Fruit fly (Drosophila melanogaster) whole organism, embryonic: ENCODE data around the gene FucTA.

ENCODE experiments used
- B-H1 ChIP-seq: fragments of 200-800 bp; sonication (Bioruptor generic); IDR thresholded peaks from 3 replicates; pipeline ENCODE4 v1.3.6; 2022; ENCODE audit warnings: missing biosample characterization, missing genetic modification characterization
- Bgb ChIP-seq: fragments of 200-800 bp; sonication (Bioruptor generic); IDR thresholded peaks from 2 replicates; pipeline ENCODE4 v1.3.6; 2022; ENCODE audit warnings: missing biosample characterization, missing genetic modification characterization; ENCODE audit not compliant: partially characterized antibody
- CG10431 ChIP-seq: fragments of 200-800 bp; sonication (Bioruptor generic); optimal IDR thresholded peaks from 3 replicates; lab custom pipeline; 2018; ENCODE audit warnings: missing biosample characterization, mild to moderate bottlenecking, missing genetic modification characterization
- CG11085 ChIP-seq: fragments of 200-800 bp; sonication (Bioruptor generic); IDR thresholded peaks from 2 replicates; pipeline ENCODE4 v1.3.6; 2022; ENCODE audit warnings: missing biosample characterization, missing genetic modification characterization
- CG11504 ChIP-seq: fragments of 200-800 bp; sonication (Bioruptor generic); optimal IDR thresholded peaks from 3 replicates; lab custom pipeline; 2019; ENCODE audit warnings: missing biosample characterization, mild to moderate bottlenecking, missing genetic modification characterization, moderate library complexity
- CG11560 ChIP-seq: fragments of 200-800 bp; sonication (Bioruptor generic); IDR thresholded peaks from 3 replicates; pipeline ENCODE4 v1.3.6; 2022; ENCODE audit warnings: missing biosample characterization, missing genetic modification characterization
- CG12155 ChIP-seq: fragments of 200-800 bp; sonication (Bioruptor generic); optimal IDR thresholded peaks from 3 replicates; lab custom pipeline; 2016; ENCODE audit warnings: missing biosample characterization, missing genetic modification characterization
- CG17186 ChIP-seq: fragments of 200-800 bp; sonication (Bioruptor generic); optimal IDR thresholded peaks from 3 replicates; lab custom pipeline; 2017; ENCODE audit warnings: missing biosample characterization, missing genetic modification reagents, missing genetic modification characterization
- CG17912 ChIP-seq: fragments of 200-800 bp; sonication (Bioruptor generic); optimal IDR thresholded peaks from 2 replicates; lab custom pipeline; 2018; ENCODE audit warnings: missing biosample characterization, mild to moderate bottlenecking, missing genetic modification characterization
- CG18011 ChIP-seq: fragments of 200-800 bp; sonication (Bioruptor generic); optimal IDR thresholded peaks from 2 replicates; lab custom pipeline; 2017; ENCODE audit warnings: missing biosample characterization, missing genetic modification characterization, mild to moderate bottlenecking, moderate library complexity, missing genotype
- CG30403 ChIP-seq: fragments of 200-800 bp; sonication (Bioruptor generic); optimal IDR thresholded peaks from 3 replicates; lab custom pipeline; 2016; ENCODE audit warnings: missing biosample characterization, missing genetic modification characterization
- CG34422 ChIP-seq: fragments of 200-800 bp; sonication (Bioruptor generic); IDR thresholded peaks from 3 replicates; pipeline ENCODE4 v1.3.6; 2022; ENCODE audit warnings: missing biosample characterization, missing genetic modification characterization
- CG4707 ChIP-seq: fragments of 200-800 bp; sonication (Bioruptor generic); optimal IDR thresholded peaks from 2 replicates; lab custom pipeline; 2018; ENCODE audit warnings: missing biosample characterization, mild to moderate bottlenecking, missing genetic modification characterization, moderate library complexity
- CG8089 ChIP-seq: fragments of 200-800 bp; sonication (Bioruptor generic); optimal IDR thresholded peaks from 3 replicates; lab custom pipeline; 2016; ENCODE audit warnings: missing biosample characterization, missing genetic modification characterization
- CG8478 ChIP-seq: fragments of >200 bp; optimal IDR thresholded peaks from 2 replicates; lab custom pipeline; 2018
- CG8765 ChIP-seq: fragments of 200-800 bp; sonication (Bioruptor generic); IDR thresholded peaks from 2 replicates; pipeline ENCODE4 v1.3.6; 2022; ENCODE audit warnings: missing biosample characterization, missing genetic modification characterization
- CG9437 ChIP-seq: fragments of 200-800 bp; sonication (Bioruptor generic); optimal IDR thresholded peaks from 2 replicates; lab custom pipeline; 2018; ENCODE audit warnings: missing biosample characterization, mild to moderate bottlenecking, missing genetic modification characterization
- CkIIα-i1 ChIP-seq: fragments of 200-800 bp; sonication (Bioruptor generic); IDR thresholded peaks from 2 replicates; pipeline ENCODE4 v1.3.6; 2022; ENCODE audit warnings: missing biosample characterization, missing genetic modification characterization
- D19A ChIP-seq: fragments of 200-800 bp; optimal IDR thresholded peaks from 3 replicates; lab custom pipeline; 2019; ENCODE audit warnings: missing biosample characterization, mild to moderate bottlenecking, missing genetic modification characterization, moderate library complexity
- Dll ChIP-seq: fragments of 200-800 bp; sonication (Bioruptor generic); IDR thresholded peaks from 4 replicates; pipeline ENCODE4 v1.3.6; 2022; ENCODE audit warnings: missing biosample characterization, missing genetic modification characterization; ENCODE audit not compliant: partially characterized antibody
- Eip74EF ChIP-seq, 2 experiments: fragments of 200-800 bp in 1 of 2; fragments of >200 bp in 1 of 2; sonication (Bioruptor generic) in 1 of 2; optimal IDR thresholded peaks; 2 replicates each; lab custom pipeline; 2017 to 2019; ENCODE audit warnings: missing biosample characterization in 2 of 2, missing genetic modification characterization in 2 of 2, mild to moderate bottlenecking in 1 of 2, moderate library complexity in 1 of 2
- Fer2 ChIP-seq: fragments of 200-800 bp; sonication (Bioruptor generic); optimal IDR thresholded peaks from 2 replicates; lab custom pipeline; 2018; ENCODE audit warnings: missing biosample characterization, mild to moderate bottlenecking, missing genetic modification characterization, moderate library complexity
- Hmx ChIP-seq: fragments of 200-800 bp; sonication (Bioruptor generic); optimal IDR thresholded peaks from 2 replicates; lab custom pipeline; 2016; ENCODE audit warnings: missing biosample characterization, missing genetic modification characterization
- Lim3 ChIP-seq: fragments of 200-800 bp; sonication (Bioruptor generic); IDR thresholded peaks from 2 replicates; pipeline ENCODE4 v1.3.6; 2022; ENCODE audit warnings: missing biosample characterization, missing genetic modification characterization
- NFAT ChIP-seq: fragments of 200-800 bp; sonication (Bioruptor generic); IDR thresholded peaks from 2 replicates; pipeline ENCODE4 v1.3.6; 2022; ENCODE audit warnings: missing biosample characterization, missing genetic modification characterization
- Nf-YC ChIP-seq: fragments of 200-800 bp; optimal IDR thresholded peaks from 3 replicates; lab custom pipeline; 2019; ENCODE audit warnings: missing biosample characterization, mild to moderate bottlenecking, missing genetic modification characterization, moderate library complexity
- Ravus ChIP-seq: fragments of 200-800 bp; sonication (Bioruptor generic); IDR thresholded peaks from 2 replicates; pipeline ENCODE4 v1.3.6; 2022; ENCODE audit warnings: missing biosample characterization, missing genetic modification characterization
- Sry-δ ChIP-seq: fragments of 200-800 bp; sonication (Bioruptor generic); optimal IDR thresholded peaks from 2 replicates; lab custom pipeline; 2016; ENCODE audit warnings: missing biosample characterization, missing genetic modification characterization
- Ssrp ChIP-seq: fragments of 200-800 bp; sonication (Bioruptor generic); optimal IDR thresholded peaks from 2 replicates; lab custom pipeline; 2018; ENCODE audit warnings: missing biosample characterization, mild to moderate bottlenecking, missing genetic modification characterization, moderate library complexity
- Tbp ChIP-seq: fragments of >200 bp; optimal IDR thresholded peaks from 2 replicates; lab custom pipeline; 2018; ENCODE audit warnings: missing biosample characterization, missing genetic modification characterization
- ab ChIP-seq: fragments of 200-800 bp; sonication (Bioruptor generic); optimal IDR thresholded peaks from 2 replicates; lab custom pipeline; 2016; ENCODE audit warnings: missing biosample characterization, missing genetic modification characterization
- bigmax ChIP-seq: fragments of 200-800 bp; sonication (Bioruptor generic); optimal IDR thresholded peaks from 2 replicates; lab custom pipeline; 2018; ENCODE audit warnings: missing biosample characterization, mild to moderate bottlenecking, missing genetic modification characterization
- chm ChIP-seq: fragments of 200-800 bp; sonication (Bioruptor generic); IDR thresholded peaks from 2 replicates; pipeline ENCODE4 v1.3.6; 2022; ENCODE audit warnings: missing biosample characterization, missing genetic modification characterization
- fd102C ChIP-seq: fragments of 200-800 bp; sonication (Bioruptor generic); optimal IDR thresholded peaks from 2 replicates; lab custom pipeline; 2018; ENCODE audit warnings: missing biosample characterization, mild to moderate bottlenecking, missing genetic modification characterization, moderate library complexity
- fru ChIP-seq: fragments of >200 bp; optimal IDR thresholded peaks from 2 replicates; lab custom pipeline; 2017
- gcm2 ChIP-seq: fragments of 200-800 bp; sonication (Bioruptor generic); optimal IDR thresholded peaks from 2 replicates; lab custom pipeline; 2016; ENCODE audit warnings: missing biosample characterization, missing genetic modification characterization
- gem ChIP-seq: fragments of 200-800 bp; sonication (Bioruptor generic); optimal IDR thresholded peaks from 2 replicates; lab custom pipeline; 2019; ENCODE audit warnings: missing biosample characterization, mild to moderate bottlenecking, missing genetic modification characterization, moderate library complexity
- gsb ChIP-seq: fragments of 200-800 bp; sonication (Bioruptor generic); IDR thresholded peaks from 2 replicates; pipeline ENCODE4 v1.3.6; 2022; ENCODE audit warnings: missing biosample characterization, missing genetic modification characterization
- her ChIP-seq: fragments of 200-800 bp; sonication (Bioruptor generic); optimal IDR thresholded peaks from 2 replicates; lab custom pipeline; 2016; ENCODE audit warnings: missing biosample characterization, missing genetic modification characterization
- insv ChIP-seq, 2 experiments: fragments of 200-800 bp; sonication (Bioruptor generic); optimal IDR thresholded peaks; 3 replicates each; lab custom pipeline; 2016 to 2018; ENCODE audit warnings: missing biosample characterization in 2 of 2, missing genetic modification characterization in 2 of 2
- mirr ChIP-seq: fragments of 200-800 bp; sonication (Bioruptor generic); optimal IDR thresholded peaks from 3 replicates; lab custom pipeline; 2018; ENCODE audit warnings: missing biosample characterization, mild to moderate bottlenecking, missing genetic modification characterization
- nau ChIP-seq: fragments of 200-800 bp; sonication (Bioruptor generic); optimal IDR thresholded peaks from 3 replicates; lab custom pipeline; 2017; ENCODE audit warnings: missing biosample characterization, mild to moderate bottlenecking, missing genetic modification characterization, missing genetic modification reagents
- oc ChIP-seq: fragments of 200-800 bp; sonication (Bioruptor generic); optimal IDR thresholded peaks from 2 replicates; lab custom pipeline; 2018; ENCODE audit warnings: missing biosample characterization, mild to moderate bottlenecking, missing genetic modification characterization, moderate library complexity
- schlank ChIP-seq: fragments of 200-800 bp; sonication (Bioruptor generic); optimal IDR thresholded peaks from 2 replicates; lab custom pipeline; 2018; ENCODE audit warnings: missing biosample characterization, mild to moderate bottlenecking, missing genetic modification characterization
- sna ChIP-seq: fragments of 200-800 bp; sonication (Bioruptor generic); IDR thresholded peaks from 2 replicates; pipeline ENCODE4 v1.3.6; 2022; ENCODE audit warnings: missing biosample characterization, missing genetic modification characterization; ENCODE audit not compliant: partially characterized antibody
- tgo ChIP-seq: fragments of 200-800 bp; sonication (Bioruptor generic); IDR thresholded peaks from 3 replicates; pipeline ENCODE4 v1.3.6; 2022; ENCODE audit warnings: missing biosample characterization, missing genetic modification characterization
- tin ChIP-seq: fragments of 200-800 bp; sonication (Bioruptor generic); optimal IDR thresholded peaks from 3 replicates; lab custom pipeline; 2016; ENCODE audit warnings: missing biosample characterization, missing genetic modification characterization
- tx ChIP-seq: fragments of 200-800 bp; sonication (Bioruptor generic); optimal IDR thresholded peaks from 2 replicates; lab custom pipeline; 2016; ENCODE audit warnings: missing biosample characterization, missing genetic modification characterization
- unpg ChIP-seq: fragments of 200-800 bp; sonication (Bioruptor generic); optimal IDR thresholded peaks from 3 replicates; lab custom pipeline; 2018; ENCODE audit warnings: missing biosample characterization, mild to moderate bottlenecking, missing genetic modification characterization, moderate library complexity
- zfh2 ChIP-seq: fragments of 200-800 bp; sonication (Bioruptor generic); optimal IDR thresholded peaks from 2 replicates; lab custom pipeline; 2016; ENCODE audit warnings: missing biosample characterization, missing genetic modification characterization

FucTA gene

dm6 chr3L:15098659-15099512, 48.1 kb upstream of the FucTA start (continued):
- no peak for TF ChIP-seq insv (GFP tag; optimal IDR thresholded peaks at IDR 0.05; lab: Kevin White, UChicago)
- TF ChIP-seq CG17912 (GFP tag; lab: Kevin White, UChicago), result peak; percentile 2
- peak in 1 of 2 experiments; percentile 90 for TF ChIP-seq Eip74EF (GFP tag; optimal IDR thresholded peaks at IDR 0.05; lab: Kevin White, UChicago)
- TF ChIP-seq bigmax (GFP tag; lab: Kevin White, UChicago), result no peak
- peak; percentile 80 for TF ChIP-seq Nf-YC (tag; lab: Kevin White, UChicago)
- peak; percentile 72 for TF ChIP-seq oc (tag; lab: Kevin White, UChicago)
- peak; percentile 91 for TF ChIP-seq CG11504 (tag; lab: Kevin White, UChicago)
- peak; percentile 90 for TF ChIP-seq tgo
- TF ChIP-seq tin (GFP tag; lab: Kevin White, UChicago), result peak; percentile 68
- TF ChIP-seq Hmx (GFP tag; lab: Kevin White, UChicago), result no peak
- TF ChIP-seq NFAT (GFP tag; lab: Robert Waterston, UW), result peak; percentile 70; the same call in 1 of the 2 replicates
- peak; percentile 47 for TF ChIP-seq fd102C (GFP tag; lab: Kevin White, UChicago)
- no peak for TF ChIP-seq zfh2 (GFP tag; lab: Kevin White, UChicago)
- no peak for TF ChIP-seq Tbp (GFP tag; lab: Kevin White, UChicago)
- peak; percentile 82 for TF ChIP-seq Ssrp (tag; lab: Kevin White, UChicago)
- TF ChIP-seq nau (GFP tag; lab: Kevin White, UChicago), result peak; percentile 80
- TF ChIP-seq CG8089 (GFP tag; lab: Kevin White, UChicago), result no peak
- peak; percentile 36 for TF ChIP-seq Ravus (GFP tag; lab: Robert Waterston, UW)
- TF ChIP-seq Dll (GFP tag; lab: Robert Waterston, UW), result peak; percentile 47; the same call in 3 of the 4 replicates
- TF ChIP-seq schlank, result peak; percentile 24
- TF ChIP-seq CG9437 (GFP tag; lab: Kevin White, UChicago), result peak; percentile 78
- TF ChIP-seq gem (tag; lab: Kevin White, UChicago), result peak; percentile 97
- TF ChIP-seq CG10431 (GFP tag; lab: Kevin White, UChicago), result peak; percentile 58
- TF ChIP-seq Fer2 (tag; lab: Kevin White, UChicago), result peak; percentile 77
- no peak for TF ChIP-seq CG8478 (lab: Kevin White, UChicago)
- TF ChIP-seq B-H1 (GFP tag; lab: Robert Waterston, UW), result peak; percentile 71; the same call in 1 of the 3 replicates
- peak; percentile 34 for TF ChIP-seq her (GFP tag; lab: Kevin White, UChicago)
- TF ChIP-seq ab, result no peak
- no peak for TF ChIP-seq CG11560 (tag; lab: Robert Waterston, UW)
- TF ChIP-seq CG12155, result peak; percentile 38
- TF ChIP-seq Bgb (GFP tag; lab: Robert Waterston, UW), result no peak; the same call in 1 of the 2 replicates
- TF ChIP-seq CG18011 (GFP tag; lab: Kevin White, UChicago), result no peak
- TF ChIP-seq CG4707 (GFP tag; lab: Kevin White, UChicago), result peak; percentile 34
- TF ChIP-seq CG11085, result peak; percentile 75
- TF ChIP-seq CkIIα-i1 (GFP tag; lab: Robert Waterston, UW), result no peak
- TF ChIP-seq tx (GFP tag; lab: Kevin White, UChicago), result no peak
- no peak for TF ChIP-seq CG8765 (GFP tag; lab: Robert Waterston, UW)
- peak; percentile 77 for TF ChIP-seq gsb (GFP tag; lab: Robert Waterston, UW)
- peak; percentile 94 for TF ChIP-seq unpg
- no peak for TF ChIP-seq Sry-δ (GFP tag; lab: Kevin White, UChicago)
- TF ChIP-seq fru (lab: Kevin White, UChicago), result no peak
- peak; percentile 39 for TF ChIP-seq mirr (GFP tag; lab: Kevin White, UChicago)
- TF ChIP-seq CG30403 (GFP tag; lab: Kevin White, UChicago), result peak; percentile 85
- TF ChIP-seq chm (GFP tag; lab: Robert Waterston, UW), result no peak
- no peak for TF ChIP-seq gcm2
- TF ChIP-seq sna, result peak; percentile 34
- TF ChIP-seq CG34422 (GFP tag; lab: Robert Waterston, UW), result peak; percentile 86
- TF ChIP-seq Lim3 (GFP tag; lab: Robert Waterston, UW), result no peak
- TF ChIP-seq CG17186 (GFP tag; lab: Kevin White, UChicago), result no peak
- TF ChIP-seq D19A (tag; lab: Kevin White, UChicago), result peak; percentile 85
